Worm (Caenorhabditis elegans) whole organism, young adult: ENCODE data around the gene gid-7.

Experiments
- F23B12.7 ChIP-seq: sonication (generic microtip); optimal IDR thresholded peaks from 2 replicates; lab custom pipeline; 2017; ENCODE audit warnings: missing genetic modification characterization, mild to moderate bottlenecking, missing compliant biosample characterization, antibody characterized with exemption, moderate library complexity; ENCODE audit not compliant: insufficient read depth
- K11D2.4 ChIP-seq: fragments of 200-800 bp; sonication (Bioruptor generic); IDR thresholded peaks from 2 replicates; pipeline ENCODE4 v1.3.6; 2022; ENCODE audit warnings: missing genetic modification reagents, missing genetic modification characterization, missing compliant biosample characterization
- K12H6.12 ChIP-seq: fragments of 200-800 bp; sonication (Bioruptor generic); optimal IDR thresholded peaks from 2 replicates; lab custom pipeline; 2018; ENCODE audit warnings: mild to moderate bottlenecking, missing genetic modification characterization, missing compliant biosample characterization
- ama-1 ChIP-seq, 3 experiments: fragments of 150-350 bp in 1 of 3; sonication (generic microtip) in 2 of 3; optimal IDR thresholded peaks; 2 replicates each; lab custom pipeline; 2014 to 2018; ENCODE audit warnings: missing biosample characterization in 2 of 3, missing genetic modification characterization in 2 of 3, missing genetic modification reagents in 2 of 3
- ceh-40 ChIP-seq: fragments of 200-800 bp; sonication (Bioruptor generic); IDR thresholded peaks from 2 replicates; pipeline ENCODE4 v1.3.6; 2022; ENCODE audit warnings: missing genetic modification characterization, missing compliant biosample characterization
- chd-7 ChIP-seq: sonication (generic microtip); optimal IDR thresholded peaks from 2 replicates; lab custom pipeline; 2016; ENCODE audit warnings: mild to moderate bottlenecking, missing genetic modification characterization, moderate library complexity, missing compliant biosample characterization
- ekl-4 ChIP-seq: fragments of 200-800 bp; sonication (Bioruptor generic); IDR thresholded peaks from 2 replicates; pipeline ENCODE4 v1.3.6; 2022; ENCODE audit warnings: missing genetic modification reagents, missing genetic modification characterization, missing compliant biosample characterization
- ets-4 ChIP-seq: fragments of 200-800 bp; sonication (Bioruptor generic); optimal IDR thresholded peaks from 2 replicates; lab custom pipeline; 2018; ENCODE audit warnings: mild to moderate bottlenecking, missing genetic modification characterization, missing compliant biosample characterization
- hmg-1.2 ChIP-seq: fragments of 200-800 bp; sonication (Bioruptor generic); IDR thresholded peaks from 2 replicates; pipeline ENCODE4 v1.3.6; 2022; ENCODE audit warnings: missing genetic modification reagents, missing genetic modification characterization, missing compliant biosample characterization
- repo-1 ChIP-seq: sonication (generic microtip); optimal IDR thresholded peaks from 2 replicates; lab custom pipeline; 2017; ENCODE audit warnings: mild to moderate bottlenecking, missing genetic modification characterization, missing compliant biosample characterization
- snpc-4 ChIP-seq, 5 experiments: fragments of 150-350 bp in 1 of 5; sonication (generic microtip) in 4 of 5; optimal IDR thresholded peaks; 2 replicates each; lab custom pipeline; 2014 to 2018; ENCODE audit warnings: missing genetic modification characterization in 5 of 5, missing biosample characterization in 3 of 5, antibody characterized with exemption in 2 of 5, mild to moderate bottlenecking in 2 of 5, missing compliant biosample characterization in 2 of 5, missing genotype in 2 of 5, moderate library complexity in 2 of 5, missing genetic modification reagents in 1 of 5
- unc-62 ChIP-seq: fragments of 150-350 bp; optimal IDR thresholded peaks from 2 replicates; lab custom pipeline; 2014; ENCODE audit warnings: missing biosample characterization, missing genetic modification reagents, missing genetic modification characterization
- ztf-22 ChIP-seq: fragments of 200-800 bp; sonication (Bioruptor generic); optimal IDR thresholded peaks from 2 replicates; lab custom pipeline; 2018; ENCODE audit warnings: mild to moderate bottlenecking, missing genetic modification characterization, moderate library complexity, missing compliant biosample characterization

- TF ChIP-seq K12H6.12 (tag; lab: Kevin White, UChicago) (no peak), ama-1 (optimal IDR thresholded peaks at IDR 0.05; lab: Kevin White, UChicago) (no peak), ama-1 (GFP tag; optimal IDR thresholded peaks at IDR 0.05; lab: Kevin White, UChicago) (no peak), K11D2.4 (no peak), hmg-1.2 (GFP tag; lab: Robert Waterston, UW) (no peak), ceh-40 (no peak), repo-1 (tag; lab: Kevin White, UChicago) (no peak), chd-7 (tag; lab: Kevin White, UChicago) (no peak), ztf-22 (GFP tag; lab: Kevin White, UChicago) (no peak), ekl-4 (no peak), ets-4 (GFP tag; lab: Kevin White, UChicago) (no peak), F23B12.7 (tag; lab: Kevin White, UChicago) (peak; percentile 77), unc-62 (GFP tag; lab: Kevin White, UChicago) (no peak), snpc-4 (GFP tag; optimal IDR thresholded peaks at IDR 0.05; lab: Kevin White, UChicago) (no peak), snpc-4 (tag; optimal IDR thresholded peaks at IDR 0.05; lab: Kevin White, UChicago) (no peak)
Observed at ce11 chrV:3759419-3759915, 2.6 kb upstream of the gid-7 start, which contains the start of gene chk-1.
